Fruit fly (Drosophila melanogaster) whole organism, pupa: ENCODE measurements around the gene CycY.
A peak's percentile ranks its signal among the peaks of the same experiment; 100 is the strongest.

ENCODE experiments used
- CG10348 ChIP-seq: fragments of 200-800 bp; sonication (Bioruptor generic); IDR thresholded peaks from 2 replicates; pipeline ENCODE4 v1.3.6; 2022; ENCODE audit warnings: missing biosample characterization, missing genetic modification characterization
- CG12605 ChIP-seq: fragments of 200-800 bp; sonication (Bioruptor generic); IDR thresholded peaks from 2 replicates; pipeline ENCODE4 v1.3.6; 2022; ENCODE audit warnings: missing biosample characterization, missing genetic modification characterization
- CG13204 ChIP-seq: fragments of 200-800 bp; sonication (Bioruptor generic); optimal IDR thresholded peaks from 2 replicates; lab custom pipeline; 2018; ENCODE audit warnings: missing biosample characterization, mild to moderate bottlenecking, missing genetic modification characterization, moderate library complexity
- CG14655 ChIP-seq: fragments of 200-800 bp; sonication (Bioruptor generic); optimal IDR thresholded peaks from 3 replicates; lab custom pipeline; 2017; ENCODE audit warnings: mild to moderate bottlenecking, missing biosample characterization, missing genetic modification reagents, missing genetic modification characterization
- CG15710 ChIP-seq: fragments of 200-800 bp; sonication (Bioruptor generic); optimal IDR thresholded peaks from 2 replicates; lab custom pipeline; 2018; ENCODE audit warnings: missing biosample characterization, mild to moderate bottlenecking, missing genetic modification characterization, moderate library complexity
- CG17806 ChIP-seq: fragments of 200-800 bp; sonication (Bioruptor generic); optimal IDR thresholded peaks from 2 replicates; lab custom pipeline; 2018; ENCODE audit warnings: missing biosample characterization, mild to moderate bottlenecking, missing genetic modification characterization, moderate library complexity
- CG32121 ChIP-seq: fragments of 200-800 bp; sonication (Bioruptor generic); IDR thresholded peaks from 2 replicates; pipeline ENCODE4 v1.3.6; 2022; ENCODE audit warnings: missing biosample characterization, missing genetic modification characterization
- CG34367 ChIP-seq: fragments of 200-800 bp; sonication (Bioruptor generic); optimal IDR thresholded peaks from 2 replicates; lab custom pipeline; 2018; ENCODE audit warnings: missing biosample characterization, mild to moderate bottlenecking, missing genetic modification characterization
- CG4496 ChIP-seq: fragments of 200-800 bp; sonication (Bioruptor generic); IDR thresholded peaks from 3 replicates; pipeline ENCODE4 v1.3.6; 2022; ENCODE audit warnings: missing biosample characterization, missing genetic modification characterization
- CG8159 ChIP-seq: fragments of 200-800 bp; sonication (Bioruptor generic); optimal IDR thresholded peaks from 3 replicates; lab custom pipeline; 2018; ENCODE audit warnings: missing biosample characterization, mild to moderate bottlenecking, missing genetic modification characterization, moderate library complexity
- CG8301 ChIP-seq: fragments of 200-800 bp; sonication (Bioruptor generic); optimal IDR thresholded peaks from 2 replicates; lab custom pipeline; 2018; ENCODE audit warnings: missing biosample characterization, mild to moderate bottlenecking, missing genetic modification characterization
- CG9948 ChIP-seq: fragments of 200-800 bp; sonication (Bioruptor generic); optimal IDR thresholded peaks from 2 replicates; lab custom pipeline; 2018; ENCODE audit warnings: missing biosample characterization, mild to moderate bottlenecking, missing genetic modification characterization, moderate library complexity
- D1 ChIP-seq: fragments of 200-800 bp; sonication (Bioruptor generic); optimal IDR thresholded peaks from 2 replicates; lab custom pipeline; 2018; ENCODE audit warnings: missing biosample characterization, mild to moderate bottlenecking, missing genetic modification characterization, moderate library complexity
- EcR ChIP-seq: fragments of 200-800 bp; sonication (Bioruptor generic); optimal IDR thresholded peaks from 3 replicates; lab custom pipeline; 2019; ENCODE audit warnings: missing biosample characterization, missing genetic modification characterization, mild to moderate bottlenecking, moderate library complexity, missing genetic modification reagents
- Ets98B ChIP-seq: fragments of 200-800 bp; sonication (Bioruptor generic); IDR thresholded peaks from 2 replicates; pipeline ENCODE4 v1.3.6; 2022; ENCODE audit warnings: missing biosample characterization, missing genetic modification characterization
- Pif1A ChIP-seq: fragments of 200-800 bp; sonication (Bioruptor generic); optimal IDR thresholded peaks from 3 replicates; lab custom pipeline; 2016; ENCODE audit warnings: missing biosample characterization, missing genetic modification characterization
- Pif1B ChIP-seq: fragments of 200-800 bp; sonication (Bioruptor generic); optimal IDR thresholded peaks from 3 replicates; lab custom pipeline; 2016; ENCODE audit warnings: missing biosample characterization, missing genetic modification characterization
- Snoo ChIP-seq: fragments of 200-800 bp; sonication (Bioruptor generic); optimal IDR thresholded peaks from 3 replicates; lab custom pipeline; 2017; ENCODE audit warnings: missing biosample characterization, mild to moderate bottlenecking, missing genetic modification characterization, inconsistent platforms
- fd96Ca ChIP-seq: fragments of 200-800 bp; sonication (Bioruptor generic); IDR thresholded peaks from 3 replicates; pipeline ENCODE4 v1.3.6; 2022; ENCODE audit warnings: missing biosample characterization, missing genetic modification characterization
- gl ChIP-seq: fragments of 200-800 bp; sonication (Bioruptor generic); optimal IDR thresholded peaks from 2 replicates; lab custom pipeline; 2018; ENCODE audit warnings: missing biosample characterization, mild to moderate bottlenecking, missing genetic modification characterization
- rn ChIP-seq: fragments of 200-800 bp; sonication (Bioruptor generic); IDR thresholded peaks from 2 replicates; pipeline ENCODE4 v1.3.6; 2022; ENCODE audit warnings: missing biosample characterization, missing genetic modification characterization

CycY gene

DNA sequence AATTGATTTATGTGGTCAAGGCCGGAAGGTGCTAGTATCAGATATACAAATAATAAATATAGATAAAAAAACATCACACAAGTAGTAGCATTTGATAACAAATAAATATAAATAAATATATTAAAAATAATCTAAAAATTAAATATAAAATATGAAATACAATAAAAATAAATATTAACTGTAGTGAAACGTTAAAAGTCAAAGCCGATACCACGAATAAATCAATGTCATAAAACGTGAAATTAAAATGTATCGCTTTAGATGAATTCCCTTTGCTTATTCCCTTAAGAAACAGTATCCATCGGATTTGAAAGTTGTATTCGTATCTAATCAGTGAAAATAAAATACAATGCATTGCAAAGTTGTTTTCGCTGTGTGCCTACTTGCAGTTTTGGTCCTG, 20.7 kb upstream of the CycY start, which contains the start of gene CG45012:
CG45012 (plus strand) TSS at position 301 of the 400 bp plus-strand sequence.
- no peak for TF ChIP-seq fd96Ca (GFP tag; lab: Robert Waterston, UW)
- TF ChIP-seq, all 21 proteins: peak for 0

DNA sequence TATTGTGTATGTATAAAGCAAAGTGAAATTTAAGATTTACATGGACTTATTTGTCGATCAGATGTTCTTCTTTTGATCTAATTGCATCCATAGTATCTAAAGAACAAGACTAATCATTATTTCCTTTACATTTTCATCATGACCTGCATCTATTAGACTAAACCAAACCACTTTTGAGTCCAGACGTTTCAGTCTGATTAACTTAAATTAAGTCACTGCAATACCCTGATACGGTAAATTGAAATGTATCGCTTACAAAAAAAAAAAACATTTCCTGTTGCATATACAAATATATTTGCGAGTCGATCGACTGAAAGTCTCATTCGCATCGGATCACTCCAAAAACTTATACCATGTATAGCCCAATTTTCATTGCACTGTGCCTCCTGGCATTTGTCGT, 20.2 kb upstream of the CycY start, which contains the start of gene CG45011:
CG45011 (plus strand) TSS at position 301 of the 400 bp plus-strand sequence.
- no peak for TF ChIP-seq CG4496 (GFP tag; lab: Robert Waterston, UW)
- no peak for TF ChIP-seq Pif1A (GFP tag; lab: Kevin White, UChicago)
- no peak for TF ChIP-seq CG10348 (GFP tag; lab: Robert Waterston, UW)
- no peak for TF ChIP-seq EcR (GFP tag; lab: Kevin White, UChicago)
- TF ChIP-seq CG12605 (GFP tag; lab: Robert Waterston, UW), result no peak
- no peak for TF ChIP-seq CG13204 (GFP tag; lab: Kevin White, UChicago)
- no peak for TF ChIP-seq Pif1B (GFP tag; lab: Kevin White, UChicago)
- no peak for TF ChIP-seq fd96Ca (GFP tag; lab: Robert Waterston, UW)
- TF ChIP-seq CG17806 (tag; lab: Kevin White, UChicago), result no peak
- no peak for TF ChIP-seq D1 (tag; lab: Kevin White, UChicago)
- no peak for TF ChIP-seq CG9948 (tag; lab: Kevin White, UChicago)
- TF ChIP-seq CG8301 (tag; lab: Kevin White, UChicago), result no peak
- TF ChIP-seq rn, result no peak
- TF ChIP-seq Ets98B, result no peak

DNA sequence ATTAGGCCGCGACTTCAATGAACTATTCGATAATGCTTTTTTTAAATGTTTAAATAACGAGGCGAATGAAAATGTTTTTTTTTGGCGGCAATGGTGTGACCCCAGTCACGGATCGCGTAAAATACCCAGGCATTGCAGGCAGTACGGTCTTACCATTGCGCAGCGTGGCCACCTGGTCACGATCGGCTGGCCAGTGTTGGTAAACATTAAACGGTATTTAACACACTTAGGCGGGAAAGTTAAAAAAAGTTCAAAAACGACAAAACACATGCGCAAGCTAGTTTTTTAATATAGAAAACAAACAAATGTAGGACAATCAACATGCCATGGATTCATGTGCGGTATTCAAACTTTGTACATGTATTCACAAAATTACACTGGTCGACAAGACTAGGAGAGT, 15.7 kb upstream of the CycY start, which contains the start of gene esc:
esc (minus strand) TSS at position 129 of the 400 bp plus-strand sequence.
- no peak for TF ChIP-seq D1 (tag; lab: Kevin White, UChicago)
- TF ChIP-seq gl (tag; lab: Kevin White, UChicago), result no peak
- no peak for TF ChIP-seq Pif1B (GFP tag; lab: Kevin White, UChicago)
- no peak for TF ChIP-seq rn
- no peak for TF ChIP-seq CG9948 (tag; lab: Kevin White, UChicago)
- no peak for TF ChIP-seq CG8301 (tag; lab: Kevin White, UChicago)
- TF ChIP-seq Ets98B, result no peak
- TF ChIP-seq Pif1A (GFP tag; lab: Kevin White, UChicago), result no peak
- no peak for TF ChIP-seq CG4496 (GFP tag; lab: Robert Waterston, UW)
- TF ChIP-seq CG12605 (GFP tag; lab: Robert Waterston, UW), result no peak
- TF ChIP-seq EcR (GFP tag; lab: Kevin White, UChicago), result no peak
- no peak for TF ChIP-seq CG8159 (tag; lab: Kevin White, UChicago)
- TF ChIP-seq fd96Ca (GFP tag; lab: Robert Waterston, UW), result no peak
- no peak for TF ChIP-seq CG34367
- TF ChIP-seq CG15710 (tag; lab: Kevin White, UChicago), result no peak
- no peak for TF ChIP-seq CG17806 (tag; lab: Kevin White, UChicago)
- no peak for TF ChIP-seq CG13204 (GFP tag; lab: Kevin White, UChicago)
- TF ChIP-seq CG32121 (GFP tag; lab: Robert Waterston, UW), result no peak

DNA sequence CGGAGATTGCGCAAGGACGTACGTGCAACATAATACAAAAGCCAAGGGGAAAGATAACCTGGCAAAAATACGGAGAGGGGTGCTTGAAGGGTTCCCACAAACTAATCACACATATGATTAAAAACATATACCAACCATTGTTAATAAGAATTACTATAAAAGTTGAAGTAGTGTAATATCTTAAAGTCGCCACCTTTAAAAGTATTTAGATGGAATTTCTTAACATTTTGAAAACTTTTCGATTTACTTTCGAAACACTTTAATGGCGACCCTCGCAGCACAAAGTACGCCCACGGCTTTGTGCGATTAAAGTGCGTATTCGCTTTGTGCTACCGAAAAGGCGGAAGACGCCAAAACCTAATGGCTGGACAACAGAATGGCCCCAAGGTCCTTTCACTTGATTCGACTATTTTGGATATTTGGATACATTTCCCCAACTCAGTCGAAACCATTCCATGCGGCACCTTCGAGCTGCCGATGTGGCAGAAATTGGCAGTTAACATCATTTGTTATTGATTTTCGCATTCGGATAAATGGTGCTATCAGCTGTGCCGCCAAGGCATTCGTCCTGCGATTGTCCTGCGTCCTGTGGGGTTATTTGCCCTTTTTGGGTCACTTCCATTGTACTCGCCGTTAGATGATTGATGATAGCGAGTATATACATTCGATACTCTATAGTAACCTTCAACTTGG, 10.0 kb upstream of the CycY start:
- TF ChIP-seq CG4496 (GFP tag; lab: Robert Waterston, UW) (no peak), CG17806 (tag; lab: Kevin White, UChicago) (no peak), gl (tag; lab: Kevin White, UChicago) (no peak), CG34367 (no peak), CG8301 (tag; lab: Kevin White, UChicago) (no peak), CG12605 (GFP tag; lab: Robert Waterston, UW) (no peak), CG32121 (GFP tag; lab: Robert Waterston, UW) (no peak)

DNA sequence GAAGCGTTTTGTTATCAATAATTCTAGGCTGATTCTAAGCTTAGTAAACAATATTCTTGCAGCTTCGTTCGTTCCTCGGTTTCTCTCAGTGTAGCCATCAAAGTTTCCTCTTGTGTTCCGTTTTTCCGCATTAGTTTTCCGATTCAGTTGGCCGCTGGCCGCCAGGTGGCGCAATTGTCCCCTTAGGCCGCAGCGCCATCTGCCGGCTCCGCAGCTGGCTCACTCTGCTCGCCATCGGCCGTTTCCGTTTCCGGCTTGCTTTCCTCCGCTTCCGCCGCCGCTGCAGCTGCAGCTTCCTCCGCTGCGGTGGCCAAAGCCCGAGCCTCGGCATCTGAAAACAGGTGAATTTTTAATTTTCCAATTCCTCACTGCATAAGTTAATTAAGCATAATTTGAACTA, 2.8 kb upstream of the CycY start:
- peak; percentile 19 for TF ChIP-seq Pif1B (GFP tag; lab: Kevin White, UChicago)
- TF ChIP-seq rn, result peak; percentile 40; the same call in 1 of the 2 replicates
- peak; percentile 54 for TF ChIP-seq CG34367
- TF ChIP-seq CG13204 (GFP tag; lab: Kevin White, UChicago), result no peak
- peak; percentile 30 for TF ChIP-seq CG15710 (tag; lab: Kevin White, UChicago)
- peak; percentile 58; the same call in 2 of the 3 replicates for TF ChIP-seq fd96Ca (GFP tag; lab: Robert Waterston, UW)
- TF ChIP-seq gl (tag; lab: Kevin White, UChicago), result peak; percentile 48
- no peak for TF ChIP-seq Snoo
- peak; percentile 43 for TF ChIP-seq CG8301 (tag; lab: Kevin White, UChicago)
- peak; percentile 62 for TF ChIP-seq CG12605 (GFP tag; lab: Robert Waterston, UW)
- TF ChIP-seq CG14655 (GFP tag; lab: Kevin White, UChicago), result peak; percentile 61
- TF ChIP-seq EcR (GFP tag; lab: Kevin White, UChicago), result no peak
- no peak for TF ChIP-seq D1 (tag; lab: Kevin White, UChicago)
- TF ChIP-seq Ets98B, result peak; percentile 43
- peak; percentile 30 for TF ChIP-seq CG8159 (tag; lab: Kevin White, UChicago)
- TF ChIP-seq Pif1A (GFP tag; lab: Kevin White, UChicago), result peak; percentile 72
- TF ChIP-seq CG4496 (GFP tag; lab: Robert Waterston, UW), result peak; percentile 88
- peak; percentile 51 for TF ChIP-seq CG32121 (GFP tag; lab: Robert Waterston, UW)
- TF ChIP-seq CG10348 (GFP tag; lab: Robert Waterston, UW), result no peak
- peak; percentile 23 for TF ChIP-seq CG17806 (tag; lab: Kevin White, UChicago)
